Worm (Caenorhabditis elegans) whole organism, L2 larva: ENCODE results near the gene dnj-5.

Source experiments
- C34F6.9 ChIP-seq: fragments of 150-350 bp; optimal IDR thresholded peaks from 2 replicates; lab custom pipeline; 2014; ENCODE audit warnings: missing biosample characterization, missing genetic modification characterization
- F13H6.1 ChIP-seq: sonication (generic microtip); optimal IDR thresholded peaks from 2 replicates; lab custom pipeline; 2016; ENCODE audit warnings: missing genetic modification characterization, missing compliant biosample characterization
- R02D3.7 ChIP-seq: fragments of 150-350 bp; optimal IDR thresholded peaks from 2 replicates; lab custom pipeline; 2014; ENCODE audit warnings: missing biosample characterization, missing genetic modification characterization
- Y55F3AM.14 ChIP-seq: fragments of 200-800 bp; sonication (Bioruptor generic); optimal IDR thresholded peaks from 2 replicates; lab custom pipeline; 2018; ENCODE audit warnings: mild to moderate bottlenecking, missing genetic modification characterization, missing compliant biosample characterization
- ZK546.5 ChIP-seq: sonication (generic microtip); optimal IDR thresholded peaks from 2 replicates; lab custom pipeline; 2017; ENCODE audit warnings: missing biosample characterization, missing genetic modification characterization
- alr-1 ChIP-seq: fragments of 150-350 bp; optimal IDR thresholded peaks from 2 replicates; lab custom pipeline; 2014; ENCODE audit warnings: missing biosample characterization, missing genetic modification characterization
- aly-2 ChIP-seq: fragments of 150-350 bp; optimal IDR thresholded peaks from 2 replicates; lab custom pipeline; 2014; ENCODE audit warnings: missing biosample characterization, missing genetic modification characterization
- ama-1 ChIP-seq: fragments of 150-350 bp; optimal IDR thresholded peaks from 2 replicates; lab custom pipeline; 2018; ENCODE audit warnings: inconsistent platforms
- blmp-1 ChIP-seq: sonication (generic microtip); optimal IDR thresholded peaks from 2 replicates; lab custom pipeline; 2017; ENCODE audit warnings: missing genetic modification characterization, mild to moderate bottlenecking, missing compliant biosample characterization, antibody characterized with exemption, moderate library complexity; ENCODE audit not compliant: insufficient read depth
- ceh-16 ChIP-seq: fragments of 150-350 bp; optimal IDR thresholded peaks from 2 replicates; lab custom pipeline; 2014; ENCODE audit warnings: missing biosample characterization, missing genetic modification characterization
- ceh-82 ChIP-seq: fragments of 150-350 bp; optimal IDR thresholded peaks from 2 replicates; lab custom pipeline; 2014; ENCODE audit warnings: missing biosample characterization, missing genetic modification characterization
- crh-2 ChIP-seq: sonication (generic microtip); optimal IDR thresholded peaks from 2 replicates; lab custom pipeline; 2017; ENCODE audit warnings: missing biosample characterization, missing genetic modification characterization
- dmd-4 ChIP-seq: sonication (generic microtip); optimal IDR thresholded peaks from 2 replicates; lab custom pipeline; 2017; ENCODE audit warnings: missing biosample characterization, missing genetic modification characterization
- egl-27 ChIP-seq: sonication (generic microtip); optimal IDR thresholded peaks from 3 replicates; lab custom pipeline; 2017; ENCODE audit warnings: missing biosample characterization, missing genetic modification reagents, missing genetic modification characterization
- elt-1 ChIP-seq: fragments of 150-350 bp; optimal IDR thresholded peaks from 2 replicates; lab custom pipeline; 2014; ENCODE audit warnings: missing biosample characterization, missing genetic modification characterization
- elt-3 ChIP-seq: sonication (generic microtip); optimal IDR thresholded peaks from 2 replicates; lab custom pipeline; 2017; ENCODE audit warnings: missing biosample characterization, missing genetic modification characterization
- fos-1 ChIP-seq: fragments of 150-350 bp; optimal IDR thresholded peaks from 2 replicates; lab custom pipeline; 2014; ENCODE audit warnings: missing biosample characterization, missing genetic modification characterization
- gmeb-1 ChIP-seq: fragments of 150-350 bp; optimal IDR thresholded peaks from 2 replicates; lab custom pipeline; 2014; ENCODE audit warnings: missing biosample characterization, missing genetic modification characterization
- lin-11 ChIP-seq: fragments of 150-350 bp; sonication (generic microtip); optimal IDR thresholded peaks from 2 replicates; lab custom pipeline; 2014; ENCODE audit warnings: missing biosample characterization, missing genetic modification characterization, inconsistent platforms, mixed read lengths
- lin-13 ChIP-seq: fragments of 150-350 bp; optimal IDR thresholded peaks from 2 replicates; lab custom pipeline; 2014; ENCODE audit warnings: missing biosample characterization, missing genetic modification reagents, missing genetic modification characterization
- lin-39 ChIP-seq: fragments of 150-350 bp; optimal IDR thresholded peaks from 2 replicates; lab custom pipeline; 2014; ENCODE audit warnings: missing biosample characterization, missing genetic modification reagents, missing genetic modification characterization
- lsy-2 ChIP-seq, 2 experiments: fragments of 150-350 bp in 1 of 2; sonication (generic microtip) in 1 of 2; optimal IDR thresholded peaks; 2 replicates each; lab custom pipeline; 2014 to 2017; ENCODE audit warnings: missing biosample characterization in 2 of 2, missing genetic modification characterization in 2 of 2
- mab-5 ChIP-seq: fragments of 150-350 bp; optimal IDR thresholded peaks from 2 replicates; lab custom pipeline; 2014; ENCODE audit warnings: missing biosample characterization, missing genetic modification characterization
- mbf-1 ChIP-seq: sonication (generic microtip); optimal IDR thresholded peaks from 2 replicates; lab custom pipeline; 2017; ENCODE audit warnings: missing biosample characterization, missing genetic modification characterization
- mdl-1 ChIP-seq, 2 experiments: fragments of 150-350 bp in 1 of 2; sonication (generic microtip) in 1 of 2; optimal IDR thresholded peaks; 2 replicates each; lab custom pipeline; 2017; ENCODE audit warnings: missing biosample characterization in 2 of 2, missing genetic modification characterization in 2 of 2
- nhr-10 ChIP-seq: sonication (generic microtip); optimal IDR thresholded peaks from 2 replicates; lab custom pipeline; 2017; ENCODE audit warnings: missing biosample characterization, missing genetic modification characterization
- nhr-11 ChIP-seq: fragments of 150-350 bp; optimal IDR thresholded peaks from 2 replicates; lab custom pipeline; 2014; ENCODE audit warnings: missing biosample characterization, missing genetic modification characterization
- nhr-12 ChIP-seq: fragments of 150-350 bp; optimal IDR thresholded peaks from 2 replicates; lab custom pipeline; 2014; ENCODE audit warnings: missing biosample characterization, missing genetic modification characterization
- nhr-129 ChIP-seq: fragments of 150-350 bp; optimal IDR thresholded peaks from 2 replicates; lab custom pipeline; 2014; ENCODE audit warnings: missing biosample characterization, missing genetic modification characterization
- nhr-21 ChIP-seq: fragments of 150-350 bp; optimal IDR thresholded peaks from 2 replicates; lab custom pipeline; 2014; ENCODE audit warnings: missing biosample characterization, missing genetic modification characterization
- nhr-23 ChIP-seq: fragments of 150-350 bp; optimal IDR thresholded peaks from 2 replicates; lab custom pipeline; 2014; ENCODE audit warnings: missing biosample characterization, missing genetic modification reagents, missing genetic modification characterization
- nhr-237 ChIP-seq: fragments of 150-350 bp; optimal IDR thresholded peaks from 2 replicates; lab custom pipeline; 2014; ENCODE audit warnings: missing biosample characterization, missing genetic modification characterization
- nhr-25 ChIP-seq: fragments of 150-350 bp; sonication (generic microtip); optimal IDR thresholded peaks from 3 replicates; lab custom pipeline; 2014; ENCODE audit warnings: missing biosample characterization, missing genetic modification characterization
- nhr-6 ChIP-seq: fragments of 150-350 bp; optimal IDR thresholded peaks from 2 replicates; lab custom pipeline; 2014; ENCODE audit warnings: missing biosample characterization, missing genetic modification characterization
- nhr-77 ChIP-seq: fragments of 150-350 bp; optimal IDR thresholded peaks from 2 replicates; lab custom pipeline; 2014; ENCODE audit warnings: missing biosample characterization, missing genetic modification characterization
- peb-1 ChIP-seq: fragments of 150-350 bp; optimal IDR thresholded peaks from 2 replicates; lab custom pipeline; 2014; ENCODE audit warnings: missing biosample characterization, missing genetic modification characterization
- sem-4 ChIP-seq: fragments of 150-350 bp; optimal IDR thresholded peaks from 2 replicates; lab custom pipeline; 2014; ENCODE audit warnings: missing biosample characterization, missing genetic modification reagents, missing genetic modification characterization
- skn-1 ChIP-seq: sonication (generic microtip); optimal IDR thresholded peaks from 2 replicates; lab custom pipeline; 2017; ENCODE audit warnings: missing biosample characterization, missing genetic modification characterization
- sma-3 ChIP-seq: sonication (generic microtip); optimal IDR thresholded peaks from 2 replicates; lab custom pipeline; 2016; ENCODE audit warnings: missing genetic modification reagents, missing genetic modification characterization, missing compliant biosample characterization
- sma-9 ChIP-seq, 2 experiments: fragments of 150-350 bp in 1 of 2; sonication (generic microtip) in 1 of 2; optimal IDR thresholded peaks; 2 replicates each; lab custom pipeline; 2014 to 2016; ENCODE audit warnings: missing genetic modification characterization in 2 of 2, mild to moderate bottlenecking in 1 of 2, missing biosample characterization in 1 of 2, missing compliant biosample characterization in 1 of 2, missing genetic modification reagents in 1 of 2, moderate library complexity in 1 of 2
- snpc-4 ChIP-seq: fragments of 150-350 bp; optimal IDR thresholded peaks from 2 replicates; lab custom pipeline; 2014; ENCODE audit warnings: missing biosample characterization, missing genetic modification characterization
- unc-39 ChIP-seq: fragments of 150-350 bp; optimal IDR thresholded peaks from 2 replicates; lab custom pipeline; 2014; ENCODE audit warnings: missing biosample characterization, missing genetic modification characterization
- unc-55 ChIP-seq: fragments of 150-350 bp; sonication (generic microtip); optimal IDR thresholded peaks from 3 replicates; lab custom pipeline; 2014; ENCODE audit warnings: missing biosample characterization, missing genetic modification reagents, missing genetic modification characterization
- unc-62 ChIP-seq: fragments of 150-350 bp; optimal IDR thresholded peaks from 2 replicates; lab custom pipeline; 2014; ENCODE audit warnings: missing biosample characterization, missing genetic modification reagents, missing genetic modification characterization
- zag-1 ChIP-seq: fragments of 150-350 bp; optimal IDR thresholded peaks from 2 replicates; lab custom pipeline; 2014; ENCODE audit warnings: missing biosample characterization, missing genetic modification characterization
- ztf-1 ChIP-seq: fragments of 200-800 bp; sonication (Bioruptor generic); conservative IDR thresholded peaks from 2 replicates; pipeline ENCODE4 v1.3.6; 2022; ENCODE audit warnings: missing genetic modification characterization, missing compliant biosample characterization
- ztf-11 ChIP-seq: sonication (generic microtip); optimal IDR thresholded peaks from 2 replicates; lab custom pipeline; 2017; ENCODE audit warnings: missing biosample characterization, missing genetic modification characterization
- ztf-4 ChIP-seq: fragments of 150-350 bp; optimal IDR thresholded peaks from 2 replicates; lab custom pipeline; 2014; ENCODE audit warnings: missing biosample characterization, missing genetic modification characterization

The dnj-5 gene

DNA sequence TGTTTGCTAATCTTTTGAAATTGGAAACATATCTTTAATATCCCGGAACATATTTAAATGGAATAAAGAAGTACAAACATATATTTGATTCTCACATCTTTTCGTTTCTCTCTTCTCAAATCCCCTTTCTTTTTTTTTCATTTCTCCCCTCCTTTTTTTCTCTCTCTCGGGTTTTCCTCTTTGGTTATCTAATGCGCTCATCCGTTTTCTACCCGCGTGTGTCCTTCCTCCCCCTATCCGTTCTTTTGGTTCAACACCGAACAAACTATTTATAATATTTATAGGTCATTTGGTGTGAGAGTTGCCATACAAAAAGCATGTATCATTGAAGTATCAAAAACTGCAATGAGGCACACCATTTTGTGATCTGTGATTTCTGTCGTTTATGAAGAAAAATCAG, 34.2 kb downstream of the dnj-5 start:
- TF ChIP-seq nhr-77 (tag; lab: Kevin White, UChicago) (no peak), ama-1 (lab: Kevin White, UChicago) (no peak), ZK546.5 (tag; lab: Kevin White, UChicago) (no peak), snpc-4 (tag; lab: Kevin White, UChicago) (no peak), aly-2 (no peak), unc-62 (no peak), sma-3 (GFP tag; lab: Kevin White, UChicago) (peak; percentile 12), zag-1 (tag; lab: Kevin White, UChicago) (no peak), ceh-82 (no peak), gmeb-1 (tag; lab: Kevin White, UChicago) (no peak), dmd-4 (tag; lab: Kevin White, UChicago) (no peak), nhr-129 (tag; lab: Kevin White, UChicago) (peak; percentile 12), F13H6.1 (tag; lab: Kevin White, UChicago) (peak; percentile 75), nhr-21 (no peak), sem-4 (tag; lab: Kevin White, UChicago) (peak; percentile 65), R02D3.7 (no peak), nhr-25 (peak; percentile 52), ztf-11 (no peak), elt-1 (tag; lab: Kevin White, UChicago) (no peak), mab-5 (tag; lab: Kevin White, UChicago) (peak; percentile 45), ztf-4 (no peak), alr-1 (tag; lab: Kevin White, UChicago) (no peak), mbf-1 (tag; lab: Kevin White, UChicago) (no peak), mdl-1 (tag; optimal IDR thresholded peaks at IDR 0.05; lab: Kevin White, UChicago) (peak in 1 of 2 experiments; percentile 14), egl-27 (tag; lab: Kevin White, UChicago) (peak; percentile 60), sma-9 (GFP tag; optimal IDR thresholded peaks at IDR 0.05; lab: Kevin White, UChicago) (peak; percentile 82), sma-9 (tag; optimal IDR thresholded peaks at IDR 0.05; lab: Kevin White, UChicago) (no peak), unc-39 (no peak), nhr-12 (tag; lab: Kevin White, UChicago) (no peak), skn-1 (no peak), blmp-1 (peak; percentile 18), nhr-6 (tag; lab: Kevin White, UChicago) (peak; percentile 33), nhr-10 (tag; lab: Kevin White, UChicago) (no peak), Y55F3AM.14 (GFP tag; lab: Kevin White, UChicago) (no peak), lin-13 (GFP tag; lab: Kevin White, UChicago) (no peak), C34F6.9 (tag; lab: Kevin White, UChicago) (peak; percentile 64), lin-11 (no peak), lsy-2 (tag; optimal IDR thresholded peaks at IDR 0.05; lab: Kevin White, UChicago) (peak in 1 of 2 experiments; percentile 55), crh-2 (tag; lab: Kevin White, UChicago) (no peak), lin-39 (tag; lab: Kevin White, UChicago) (no peak), nhr-23 (tag; lab: Kevin White, UChicago) (no peak), peb-1 (tag; lab: Kevin White, UChicago) (no peak), ztf-1 (GFP tag; lab: Robert Waterston, UW) (no peak), unc-55 (GFP tag; lab: Kevin White, UChicago) (peak; percentile 68), fos-1 (tag; lab: Kevin White, UChicago) (peak; percentile 31), nhr-237 (tag; lab: Kevin White, UChicago) (no peak), elt-3 (tag; lab: Kevin White, UChicago) (no peak), nhr-11 (tag; lab: Kevin White, UChicago) (no peak), ceh-16 (tag; lab: Kevin White, UChicago) (peak; percentile 0)
